Comparison of ENCODE assay signal across 3 worm cellular contexts in genomic region chrIII:9490783-9491547, ce11.
A peak's percentile ranks its signal among the peaks of the same experiment; 100 is the strongest.
TF ChIP-seq lines count a peak whose summit lies in the region.

Gene dars-1 (minus strand): TSS chrIII:9491215.
Gene ctr-9 (plus strand): TSS chrIII:9491396.

TF ChIP-seq in whole organism, L1 larva, 84 proteins besides CTCF, POLR2A, EP300 and RAD21 (continued from another document):
- no peak for TF ChIP-seq mab-9 (GFP tag; IDR thresholded peaks at IDR 0.05; lab: Robert Waterston, UW)
- no peak for TF ChIP-seq xbp-1 (tag; optimal IDR thresholded peaks at IDR 0.05; lab: Kevin White, UChicago)
- no peak for TF ChIP-seq mep-1 (tag; optimal IDR thresholded peaks at IDR 0.05; lab: Kevin White, UChicago)
- TF ChIP-seq nhr-77 (tag; optimal IDR thresholded peaks at IDR 0.05; lab: Kevin White, UChicago): no peak
- TF ChIP-seq F16B12.6 (tag; optimal IDR thresholded peaks at IDR 0.05; lab: Kevin White, UChicago): peak; percentile 86
- no peak for TF ChIP-seq unc-98 (GFP tag; IDR thresholded peaks at IDR 0.05; lab: Robert Waterston, UW)
- TF ChIP-seq efl-1 (optimal IDR thresholded peaks at IDR 0.05; lab: Kevin White, UChicago): peak in 1 of 2 experiments; percentile 52
- TF ChIP-seq efl-1 (GFP tag; optimal IDR thresholded peaks at IDR 0.05 in 1 of 2; lab: Kevin White, UChicago): peak; percentile 24 to 95
- TF ChIP-seq lin-15B (tag; optimal IDR thresholded peaks at IDR 0.05; lab: Kevin White, UChicago): no peak
- no peak for TF ChIP-seq mdl-1 (tag; optimal IDR thresholded peaks at IDR 0.05; lab: Kevin White, UChicago)
- TF ChIP-seq unc-62 (GFP tag; optimal IDR thresholded peaks at IDR 0.05; lab: Kevin White, UChicago): no peak
- no peak for TF ChIP-seq elt-2 (tag; optimal IDR thresholded peaks at IDR 0.05; lab: Kevin White, UChicago)
- no peak for TF ChIP-seq ztf-11 (tag; optimal IDR thresholded peaks at IDR 0.05; lab: Kevin White, UChicago)
- TF ChIP-seq egl-27 (tag; optimal IDR thresholded peaks at IDR 0.05; lab: Kevin White, UChicago): no peak
- no peak for TF ChIP-seq alr-1 (tag; optimal IDR thresholded peaks at IDR 0.05; lab: Kevin White, UChicago; ENCODE audit: borderline replicate concordance)
- no peak for TF ChIP-seq fkh-8 (tag; optimal IDR thresholded peaks at IDR 0.05; lab: Kevin White, UChicago)
- no peak for TF ChIP-seq aly-2 (tag; optimal IDR thresholded peaks at IDR 0.05; lab: Kevin White, UChicago)
- TF ChIP-seq efl-3 (GFP tag; optimal IDR thresholded peaks at IDR 0.05; lab: Kevin White, UChicago): no peak
- no peak for TF ChIP-seq nhr-85 (tag; lab: Kevin White, UChicago)
- no peak for TF ChIP-seq skn-1 (tag; optimal IDR thresholded peaks at IDR 0.05; lab: Kevin White, UChicago)
- TF ChIP-seq grh-1 (GFP tag; IDR thresholded peaks at IDR 0.05; lab: Robert Waterston, UW): no peak
- peak; percentile 25 for TF ChIP-seq zip-4 (GFP tag; optimal IDR thresholded peaks at IDR 0.05; lab: Kevin White, UChicago)
- no peak for TF ChIP-seq nhr-19 (GFP tag; conservative IDR thresholded peaks at IDR 0.05; lab: Robert Waterston, UW)
- no peak for TF ChIP-seq tlp-1 (tag; optimal IDR thresholded peaks at IDR 0.05; lab: Kevin White, UChicago)
- TF ChIP-seq nhr-12 (tag; optimal IDR thresholded peaks at IDR 0.05; lab: Kevin White, UChicago): no peak
- no peak for TF ChIP-seq Y116A8C.19 (tag; optimal IDR thresholded peaks at IDR 0.05; lab: Kevin White, UChicago; ENCODE audit: borderline replicate concordance)
- no peak for TF ChIP-seq nhr-20 (tag; optimal IDR thresholded peaks at IDR 0.05; lab: Kevin White, UChicago)
- TF ChIP-seq lsy-2 (tag; optimal IDR thresholded peaks at IDR 0.05; lab: Kevin White, UChicago): peak; percentile 14 to 47
- TF ChIP-seq lin-14 (GFP tag; optimal IDR thresholded peaks at IDR 0.05; lab: Kevin White, UChicago): no peak
- TF ChIP-seq ces-1 (GFP tag; optimal IDR thresholded peaks at IDR 0.05; lab: Kevin White, UChicago): no peak
- TF ChIP-seq C04F5.9 (tag; optimal IDR thresholded peaks at IDR 0.05; lab: Kevin White, UChicago): no peak
- no peak for TF ChIP-seq fos-1 (tag; optimal IDR thresholded peaks at IDR 0.05; lab: Kevin White, UChicago)
- TF ChIP-seq nhr-90 (tag; optimal IDR thresholded peaks at IDR 0.05; lab: Kevin White, UChicago; ENCODE audit: poor library complexity): no peak
- TF ChIP-seq nhr-11 (tag; optimal IDR thresholded peaks at IDR 0.05; lab: Kevin White, UChicago): no peak
- no peak for TF ChIP-seq hlh-17 (GFP tag; optimal IDR thresholded peaks at IDR 0.05; lab: Kevin White, UChicago; ENCODE audit: borderline replicate concordance)
- TF ChIP-seq ets-5 (GFP tag; IDR thresholded peaks at IDR 0.05; lab: Robert Waterston, UW): no peak
- no peak for TF ChIP-seq nhr-28 (tag; optimal IDR thresholded peaks at IDR 0.05; lab: Kevin White, UChicago)
- no peak for TF ChIP-seq hpl-2 (GFP tag; optimal IDR thresholded peaks at IDR 0.05; lab: Kevin White, UChicago)
- no peak for TF ChIP-seq snpc-4 (tag; optimal IDR thresholded peaks at IDR 0.05; lab: Kevin White, UChicago)
- no peak for TF ChIP-seq C16A3.4 (tag; optimal IDR thresholded peaks at IDR 0.05; lab: Kevin White, UChicago)
- TF ChIP-seq elt-3 (tag; optimal IDR thresholded peaks at IDR 0.05; lab: Kevin White, UChicago): no peak
- no peak for TF ChIP-seq sup-37 (GFP tag; optimal IDR thresholded peaks at IDR 0.05; lab: Kevin White, UChicago)
- peak in 1 of 3 experiments; percentile 0 for TF ChIP-seq ceh-82 (tag; optimal IDR thresholded peaks at IDR 0.05; lab: Kevin White, UChicago)
- no peak for TF ChIP-seq unc-86 (tag; optimal IDR thresholded peaks at IDR 0.05; lab: Kevin White, UChicago)
- TF ChIP-seq C34B4.2 (tag; optimal IDR thresholded peaks at IDR 0.05; lab: Kevin White, UChicago): no peak

TF ChIP-seq in whole organism, L2 larva, 48 proteins besides CTCF, POLR2A, EP300 and RAD21 (continued from another document):
- no peak for TF ChIP-seq lin-11 (tag; optimal IDR thresholded peaks at IDR 0.05; lab: Kevin White, UChicago)
- peak; percentile 66 for TF ChIP-seq nhr-129 (tag; optimal IDR thresholded peaks at IDR 0.05; lab: Kevin White, UChicago)
- TF ChIP-seq zag-1 (tag; optimal IDR thresholded peaks at IDR 0.05; lab: Kevin White, UChicago): no peak
- TF ChIP-seq skn-1 (tag; optimal IDR thresholded peaks at IDR 0.05; lab: Kevin White, UChicago): no peak
- no peak for TF ChIP-seq aly-2 (tag; optimal IDR thresholded peaks at IDR 0.05; lab: Kevin White, UChicago)
- peak in 1 of 2 experiments; percentile 51 for TF ChIP-seq lsy-2 (tag; optimal IDR thresholded peaks at IDR 0.05; lab: Kevin White, UChicago)

TF ChIP-seq in whole organism, L3 larva, 47 proteins besides CTCF, POLR2A, EP300 and RAD21 (continued from another document):
- TF ChIP-seq nhr-43 (tag; optimal IDR thresholded peaks at IDR 0.05; lab: Kevin White, UChicago; ENCODE audit: poor library complexity, severe bottlenecking) (no peak), nhr-67 (tag; optimal IDR thresholded peaks at IDR 0.05; lab: Kevin White, UChicago) (no peak), ztf-4 (tag; optimal IDR thresholded peaks at IDR 0.05; lab: Kevin White, UChicago) (no peak), R02D3.7 (tag; optimal IDR thresholded peaks at IDR 0.05; lab: Kevin White, UChicago) (no peak), elt-3 (tag; optimal IDR thresholded peaks at IDR 0.05; lab: Kevin White, UChicago) (no peak), nhr-25 (tag; optimal IDR thresholded peaks at IDR 0.05; lab: Kevin White, UChicago) (no peak), aly-2 (tag; optimal IDR thresholded peaks at IDR 0.05; lab: Kevin White, UChicago) (no peak), ZK546.5 (tag; optimal IDR thresholded peaks at IDR 0.05; lab: Kevin White, UChicago) (no peak), elt-2 (tag; optimal IDR thresholded peaks at IDR 0.05; lab: Kevin White, UChicago) (no peak), hmg-11 (tag; optimal IDR thresholded peaks at IDR 0.05; lab: Kevin White, UChicago) (peak; percentile 3), ceh-16 (tag; optimal IDR thresholded peaks at IDR 0.05; lab: Kevin White, UChicago) (no peak), nhr-28 (tag; optimal IDR thresholded peaks at IDR 0.05; lab: Kevin White, UChicago) (no peak), skn-1 (tag; optimal IDR thresholded peaks at IDR 0.05; lab: Kevin White, UChicago) (no peak), ceh-28 (tag; optimal IDR thresholded peaks at IDR 0.05; lab: Kevin White, UChicago) (no peak), nhr-12 (tag; optimal IDR thresholded peaks at IDR 0.05; lab: Kevin White, UChicago) (no peak), nhr-11 (tag; optimal IDR thresholded peaks at IDR 0.05; lab: Kevin White, UChicago) (no peak), nhr-23 (tag; optimal IDR thresholded peaks at IDR 0.05; lab: Kevin White, UChicago) (peak; percentile 9), sea-2 (GFP tag; optimal IDR thresholded peaks at IDR 0.05; lab: Kevin White, UChicago) (no peak), zag-1 (tag; optimal IDR thresholded peaks at IDR 0.05; lab: Kevin White, UChicago) (no peak), elt-1 (tag; optimal IDR thresholded peaks at IDR 0.05; lab: Kevin White, UChicago) (no peak)
